Worm (Caenorhabditis elegans): ENCODE data around the gene C17C3.15.

C17C3.15 gene

DNA sequence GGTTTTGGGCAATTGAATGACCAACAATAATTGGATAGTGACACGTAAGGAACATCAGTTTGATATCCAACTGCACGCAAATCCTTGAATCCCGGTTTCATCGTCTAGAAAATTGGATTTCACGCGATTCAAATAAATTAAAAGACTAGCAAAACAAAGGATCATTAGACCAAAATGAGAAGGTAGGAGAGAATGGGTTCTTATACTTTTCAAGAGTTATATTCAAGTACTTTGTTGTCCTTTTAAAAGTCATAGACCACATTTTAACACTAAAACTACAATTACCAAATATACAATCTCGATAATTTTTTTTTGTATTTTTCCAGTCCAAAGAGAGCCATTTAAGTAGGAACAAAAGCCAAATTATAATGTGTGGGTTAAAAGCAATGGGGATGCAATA lies 11.9 kb downstream of the C17C3.15 start, which contains the start of gene T25E4.2:
TSS of gene T25E4.2 (minus strand) at position 101 of the 400 bp plus-strand sequence.
- TF ChIP-seq nhr-11 (tag; optimal IDR thresholded peaks at IDR 0.05) = no peak
- TF ChIP-seq R02D3.7 (tag; optimal IDR thresholded peaks at IDR 0.05) = no peak

DNA sequence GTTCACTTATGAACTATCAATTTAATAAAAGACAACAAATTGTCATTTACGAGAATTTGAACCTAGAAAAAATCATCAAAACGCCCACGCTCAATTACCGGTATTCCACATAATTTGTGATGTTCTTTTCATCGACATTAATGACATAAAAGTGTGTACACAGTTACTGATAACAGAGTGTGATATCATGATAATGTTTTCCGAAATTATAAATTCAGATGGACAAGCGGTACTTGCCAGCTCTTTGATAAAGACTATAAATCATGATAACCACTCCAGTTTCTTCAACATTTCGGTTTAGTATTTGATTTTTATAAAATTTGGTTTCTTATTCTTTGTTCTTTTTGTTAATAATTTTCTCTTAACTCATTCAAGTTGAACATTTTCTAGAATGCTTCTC lies 15.3 kb downstream of the C17C3.15 start, which contains the start of gene lys-8:
TSS of gene lys-8 (plus strand) at position 391 of the 400 bp plus-strand sequence.
- peak; percentile 99 for TF ChIP-seq php-3 (GFP tag; IDR thresholded peaks at IDR 0.05)
- peak; percentile 90 for TF ChIP-seq hlh-11 (tag; optimal IDR thresholded peaks at IDR 0.05)
- no peak for TF ChIP-seq rbr-2 (tag; optimal IDR thresholded peaks at IDR 0.05)
- TF ChIP-seq zag-1 (tag; optimal IDR thresholded peaks at IDR 0.05) = no peak
- no peak for TF ChIP-seq zip-2 (tag; optimal IDR thresholded peaks at IDR 0.05)
- no peak for TF ChIP-seq lin-29 (GFP tag; IDR thresholded peaks at IDR 0.05)
- peak; percentile 89 for TF ChIP-seq dve-1 (tag; optimal IDR thresholded peaks at IDR 0.05; ENCODE audit: insufficient read depth)
- no peak for TF ChIP-seq pha-4 (GFP tag; IDR thresholded peaks at IDR 0.05)
- TF ChIP-seq pha-4 (tag; optimal IDR thresholded peaks at IDR 0.05) = no peak
- TF ChIP-seq mep-1 (tag; optimal IDR thresholded peaks at IDR 0.05) = no peak
- no peak for TF ChIP-seq lir-3 (tag; optimal IDR thresholded peaks at IDR 0.05)
- no peak for TF ChIP-seq unc-62 (GFP tag; optimal IDR thresholded peaks at IDR 0.05 in 1 of 2)
- TF ChIP-seq unc-62 (tag; optimal IDR thresholded peaks at IDR 0.05) = no peak
- TF ChIP-seq daf-16 (GFP tag; optimal IDR thresholded peaks at IDR 0.05) = no peak
- peak; percentile 98 for TF ChIP-seq daf-16 (tag; optimal IDR thresholded peaks at IDR 0.05)
- no peak for TF ChIP-seq lin-15B (tag; optimal IDR thresholded peaks at IDR 0.05)
- no peak for TF ChIP-seq F10B5.3 (tag; optimal IDR thresholded peaks at IDR 0.05)
- peak; percentile 76; the same call in 1 of the 2 replicates for TF ChIP-seq tra-1 (GFP tag; IDR thresholded peaks at IDR 0.05)
- TF ChIP-seq F44E2.7 (GFP tag; IDR thresholded peaks at IDR 0.05) = no peak
- TF ChIP-seq T20F7.1 (GFP tag; optimal IDR thresholded peaks at IDR 0.05) = peak; percentile 45
- no peak for TF ChIP-seq lin-39 (tag; optimal IDR thresholded peaks at IDR 0.05)
- TF ChIP-seq ztf-7 (tag; optimal IDR thresholded peaks at IDR 0.05) = no peak
- TF ChIP-seq lim-7 (GFP tag; IDR thresholded peaks at IDR 0.05) = no peak
- TF ChIP-seq R02D3.7 (tag; optimal IDR thresholded peaks at IDR 0.05) = no peak
- TF ChIP-seq dmd-9 (GFP tag; IDR thresholded peaks at IDR 0.05) = no peak
- no peak for TF ChIP-seq nhr-10 (tag; optimal IDR thresholded peaks at IDR 0.05)
- TF ChIP-seq ceh-82 (tag; optimal IDR thresholded peaks at IDR 0.05) = no peak
- no peak for TF ChIP-seq zip-11 (GFP tag; IDR thresholded peaks at IDR 0.05)
- no peak for TF ChIP-seq Y5F2A.4 (GFP tag; optimal IDR thresholded peaks at IDR 0.05)
- TF ChIP-seq spr-3 (GFP tag; optimal IDR thresholded peaks at IDR 0.05) = no peak
- no peak for TF ChIP-seq fkh-10 (GFP tag; optimal IDR thresholded peaks at IDR 0.05)
- TF ChIP-seq arid-1 (GFP tag; conservative IDR thresholded peaks at IDR 0.05) = no peak
- no peak for TF ChIP-seq unc-39 (tag; optimal IDR thresholded peaks at IDR 0.05)
- TF ChIP-seq madf-5 (GFP tag; IDR thresholded peaks at IDR 0.05) = no peak
- TF ChIP-seq nhr-111 (GFP tag; optimal IDR thresholded peaks at IDR 0.05) = no peak
- TF ChIP-seq attf-4 (tag; optimal IDR thresholded peaks at IDR 0.05) = no peak
- TF ChIP-seq ZK337.2 (GFP tag; IDR thresholded peaks at IDR 0.05) = no peak
- TF ChIP-seq ama-1 (optimal IDR thresholded peaks at IDR 0.05) = no peak
- no peak for TF ChIP-seq dpl-1 (GFP tag; optimal IDR thresholded peaks at IDR 0.05)
- no peak for TF ChIP-seq fos-1 (tag; optimal IDR thresholded peaks at IDR 0.05)
- peak; percentile 95 for TF ChIP-seq nhr-28 (tag; optimal IDR thresholded peaks at IDR 0.05)
- no peak for TF ChIP-seq daf-8 (GFP tag; IDR thresholded peaks at IDR 0.05)
- TF ChIP-seq F37D6.2 (tag; optimal IDR thresholded peaks at IDR 0.05) = no peak
- peak; percentile 99 for TF ChIP-seq pqm-1 (tag; optimal IDR thresholded peaks at IDR 0.05)
- no peak for TF ChIP-seq hif-1 (tag; optimal IDR thresholded peaks at IDR 0.05)
- TF ChIP-seq mdt-29 (GFP tag; IDR thresholded peaks at IDR 0.05) = no peak
- TF ChIP-seq D1046.2 (GFP tag; IDR thresholded peaks at IDR 0.05) = no peak
- no peak for TF ChIP-seq lsy-2 (tag; optimal IDR thresholded peaks at IDR 0.05)
- peak; percentile 33 for TF ChIP-seq nhr-48 (tag; optimal IDR thresholded peaks at IDR 0.05)
- no peak for TF ChIP-seq unc-130 (GFP tag; optimal IDR thresholded peaks at IDR 0.05)
- no peak for TF ChIP-seq ceh-44 (GFP tag; IDR thresholded peaks at IDR 0.05)
